Fruit fly (Drosophila melanogaster) S2 (cell line): ENCODE data around the gene CG9717.

Experiments used
- CG8478 ChIP-seq: fragments of >200 bp; optimal IDR thresholded peaks from 2 replicates; lab custom pipeline; 2018
- CTCF ChIP-seq, 2 experiments: fragments of >200 bp; optimal IDR thresholded peaks; 2 replicates each; lab custom pipeline; 2018

DNA sequence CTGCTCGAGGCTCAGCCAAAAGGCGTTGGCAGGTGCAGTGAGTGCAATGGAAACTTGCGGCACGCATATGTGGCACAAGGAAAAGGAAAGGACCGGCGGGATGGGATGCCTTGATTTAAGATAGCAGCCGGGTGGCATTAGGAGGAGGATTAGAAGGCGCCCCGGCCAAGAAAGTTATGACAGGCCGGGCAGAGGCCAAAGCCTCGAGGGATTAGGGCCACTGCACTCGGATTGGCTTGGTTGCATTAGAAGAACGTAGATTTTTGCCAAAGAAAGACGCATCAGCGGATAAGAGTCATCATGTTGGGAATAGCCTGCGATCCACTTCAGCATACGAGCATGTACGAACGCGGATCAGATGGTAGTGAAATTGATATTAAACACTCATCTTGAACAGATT, 9.6 kb upstream of the CG9717 start, which contains the start of gene CG31019:
- no peak for TF ChIP-seq CG8478 (lab: Kevin White, UChicago)
- TF ChIP-seq CTCF (optimal IDR thresholded peaks at IDR 0.05; lab: Kevin White, UChicago) = no peak
